Worm (Caenorhabditis elegans) whole organism, L3 larva: ENCODE data around the gene fbxc-52.
A peak's percentile ranks its signal among the peaks of the same experiment; 100 is the strongest.

Source experiments
- ZK546.5 ChIP-seq: sonication (generic microtip); optimal IDR thresholded peaks from 2 replicates; lab custom pipeline; 2017; ENCODE audit warnings: missing biosample characterization, missing genetic modification characterization
- aly-2 ChIP-seq: fragments of 150-350 bp; optimal IDR thresholded peaks from 2 replicates; lab custom pipeline; 2014; ENCODE audit warnings: missing biosample characterization, missing genetic modification characterization
- ceh-28 ChIP-seq: fragments of 150-350 bp; optimal IDR thresholded peaks from 2 replicates; lab custom pipeline; 2014; ENCODE audit warnings: missing biosample characterization, missing genetic modification reagents, missing genetic modification characterization
- ceh-82 ChIP-seq: fragments of 150-350 bp; optimal IDR thresholded peaks from 2 replicates; lab custom pipeline; 2014; ENCODE audit warnings: missing biosample characterization, missing genetic modification characterization
- egl-5 ChIP-seq: fragments of 150-350 bp; optimal IDR thresholded peaks from 2 replicates; lab custom pipeline; 2017; ENCODE audit warnings: missing biosample characterization, missing genetic modification reagents, missing genetic modification characterization, inconsistent platforms
- elt-2 ChIP-seq: sonication (generic microtip); optimal IDR thresholded peaks from 2 replicates; lab custom pipeline; 2016; ENCODE audit warnings: missing genetic modification reagents, mild to moderate bottlenecking, missing genetic modification characterization, missing compliant biosample characterization
- elt-3 ChIP-seq, 3 experiments: fragments of 150-350 bp in 1 of 3; sonication (generic microtip) in 2 of 3; optimal IDR thresholded peaks; 2 replicates in 2 of 3; 4 replicates in 1 of 3; lab custom pipeline; 2014 to 2017; ENCODE audit warnings: missing biosample characterization in 3 of 3, missing genetic modification characterization in 3 of 3
- eor-1 ChIP-seq, 2 experiments: fragments of 150-350 bp; optimal IDR thresholded peaks; 2 replicates each; lab custom pipeline; 2014 to 2018; ENCODE audit warnings: missing biosample characterization in 2 of 2, missing genetic modification characterization in 2 of 2
- fkh-10 ChIP-seq: sonication (generic microtip); optimal IDR thresholded peaks from 2 replicates; lab custom pipeline; 2017; ENCODE audit warnings: missing biosample characterization, missing genetic modification reagents, missing genetic modification characterization
- fkh-2 ChIP-seq: fragments of 150-350 bp; optimal IDR thresholded peaks from 2 replicates; lab custom pipeline; 2014; ENCODE audit warnings: missing biosample characterization, missing genetic modification reagents, missing genetic modification characterization
- fos-1 ChIP-seq: fragments of 150-350 bp; optimal IDR thresholded peaks from 2 replicates; lab custom pipeline; 2014; ENCODE audit warnings: missing biosample characterization, missing genetic modification characterization
- hmg-11 ChIP-seq: sonication (generic microtip); optimal IDR thresholded peaks from 2 replicates; lab custom pipeline; 2016; ENCODE audit warnings: missing genetic modification characterization, missing compliant biosample characterization
- lin-15B ChIP-seq: fragments of 150-350 bp; optimal IDR thresholded peaks from 2 replicates; lab custom pipeline; 2014; ENCODE audit warnings: missing biosample characterization, missing genetic modification characterization
- lsy-12 ChIP-seq: sonication (generic microtip); optimal IDR thresholded peaks from 2 replicates; lab custom pipeline; 2016; ENCODE audit warnings: mild to moderate bottlenecking, missing genetic modification characterization, missing compliant biosample characterization
- mdl-1 ChIP-seq: fragments of 150-350 bp; optimal IDR thresholded peaks from 2 replicates; lab custom pipeline; 2014; ENCODE audit warnings: missing biosample characterization, missing genetic modification characterization
- mml-1 ChIP-seq: fragments of 150-350 bp; sonication (generic microtip); optimal IDR thresholded peaks from 3 replicates; lab custom pipeline; 2014; ENCODE audit warnings: missing biosample characterization, missing genetic modification characterization
- nhr-12 ChIP-seq: fragments of 150-350 bp; optimal IDR thresholded peaks from 2 replicates; lab custom pipeline; 2014; ENCODE audit warnings: missing biosample characterization, missing genetic modification characterization
- nhr-23 ChIP-seq: fragments of 150-350 bp; optimal IDR thresholded peaks from 2 replicates; lab custom pipeline; 2014; ENCODE audit warnings: missing biosample characterization, missing genetic modification reagents, missing genetic modification characterization
- nhr-237 ChIP-seq: fragments of 150-350 bp; optimal IDR thresholded peaks from 2 replicates; lab custom pipeline; 2014; ENCODE audit warnings: missing biosample characterization, missing genetic modification characterization
- nhr-25 ChIP-seq: sonication (generic microtip); optimal IDR thresholded peaks from 2 replicates; lab custom pipeline; 2017; ENCODE audit warnings: missing biosample characterization, missing genetic modification characterization
- nhr-67 ChIP-seq: fragments of 150-350 bp; optimal IDR thresholded peaks from 2 replicates; lab custom pipeline; 2014; ENCODE audit warnings: missing biosample characterization, missing genetic modification characterization
- nhr-76 ChIP-seq: fragments of 150-350 bp; sonication (generic microtip); optimal IDR thresholded peaks from 5 replicates; lab custom pipeline; 2014; ENCODE audit warnings: missing biosample characterization, missing genetic modification characterization
- pha-4 ChIP-seq: fragments of 150-350 bp; optimal IDR thresholded peaks from 2 replicates; lab custom pipeline; 2014; ENCODE audit warnings: missing biosample characterization, missing genetic modification reagents, missing genetic modification characterization
- pqm-1 ChIP-seq: fragments of 150-350 bp; optimal IDR thresholded peaks from 2 replicates; lab custom pipeline; 2017; ENCODE audit warnings: missing biosample characterization, missing genetic modification characterization, inconsistent platforms
- sea-2 ChIP-seq: fragments of 150-350 bp; sonication (generic microtip); optimal IDR thresholded peaks from 4 replicates; lab custom pipeline; 2014; ENCODE audit warnings: missing biosample characterization, missing genetic modification reagents, missing genetic modification characterization
- skn-1 ChIP-seq: fragments of 150-350 bp; optimal IDR thresholded peaks from 2 replicates; lab custom pipeline; 2014; ENCODE audit warnings: missing biosample characterization, missing genetic modification characterization
- snpc-4 ChIP-seq: fragments of 150-350 bp; optimal IDR thresholded peaks from 2 replicates; lab custom pipeline; 2014; ENCODE audit warnings: missing biosample characterization, missing genetic modification characterization
- tbx-2 ChIP-seq: sonication (generic microtip); optimal IDR thresholded peaks from 2 replicates; lab custom pipeline; 2016; ENCODE audit warnings: mild to moderate bottlenecking, missing genetic modification characterization, missing compliant biosample characterization
- unc-62 ChIP-seq: fragments of 150-350 bp; sonication (generic microtip); optimal IDR thresholded peaks from 4 replicates; lab custom pipeline; 2014; ENCODE audit warnings: missing biosample characterization, missing genetic modification reagents, missing genetic modification characterization
- zag-1 ChIP-seq: fragments of 150-350 bp; optimal IDR thresholded peaks from 2 replicates; lab custom pipeline; 2014; ENCODE audit warnings: missing biosample characterization, missing genetic modification characterization
- ztf-11 ChIP-seq: fragments of 150-350 bp; optimal IDR thresholded peaks from 2 replicates; lab custom pipeline; 2014; ENCODE audit warnings: missing biosample characterization, missing genetic modification characterization
- ztf-4 ChIP-seq: fragments of 150-350 bp; optimal IDR thresholded peaks from 2 replicates; lab custom pipeline; 2014; ENCODE audit warnings: missing biosample characterization, missing genetic modification characterization

Gene fbxc-52

DNA sequence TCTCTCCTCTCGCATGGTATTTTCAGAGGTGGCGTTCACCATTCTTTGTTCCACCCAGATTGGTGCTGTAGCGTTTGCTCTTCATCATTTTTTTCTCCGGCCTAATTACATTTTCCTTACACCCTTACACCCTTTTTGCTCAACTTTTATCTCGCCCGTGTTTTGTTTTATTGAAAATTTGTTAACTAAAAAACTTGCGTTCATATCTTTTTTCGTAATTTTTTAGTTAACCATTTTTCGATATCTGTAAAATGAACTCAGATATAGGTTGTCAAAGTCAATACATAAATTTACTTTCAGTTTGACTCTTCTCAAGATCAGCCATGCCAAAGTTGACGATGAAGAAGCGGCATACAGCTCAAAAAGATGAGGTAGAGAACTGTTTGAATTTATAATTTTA is 24.5 kb downstream of the fbxc-52 start, which contains the start of gene F12E12.1:
Gene F12E12.1, plus strand, starts transcription at position 301 of the 400 bp plus-strand sequence.
- TF ChIP-seq pha-4 (tag; lab: Kevin White, UChicago) (no peak), mml-1 (tag; lab: Kevin White, UChicago) (no peak), zag-1 (tag; lab: Kevin White, UChicago) (no peak), ztf-11 (no peak), nhr-76 (tag; lab: Kevin White, UChicago) (no peak), unc-62 (GFP tag; lab: Kevin White, UChicago) (no peak)

DNA sequence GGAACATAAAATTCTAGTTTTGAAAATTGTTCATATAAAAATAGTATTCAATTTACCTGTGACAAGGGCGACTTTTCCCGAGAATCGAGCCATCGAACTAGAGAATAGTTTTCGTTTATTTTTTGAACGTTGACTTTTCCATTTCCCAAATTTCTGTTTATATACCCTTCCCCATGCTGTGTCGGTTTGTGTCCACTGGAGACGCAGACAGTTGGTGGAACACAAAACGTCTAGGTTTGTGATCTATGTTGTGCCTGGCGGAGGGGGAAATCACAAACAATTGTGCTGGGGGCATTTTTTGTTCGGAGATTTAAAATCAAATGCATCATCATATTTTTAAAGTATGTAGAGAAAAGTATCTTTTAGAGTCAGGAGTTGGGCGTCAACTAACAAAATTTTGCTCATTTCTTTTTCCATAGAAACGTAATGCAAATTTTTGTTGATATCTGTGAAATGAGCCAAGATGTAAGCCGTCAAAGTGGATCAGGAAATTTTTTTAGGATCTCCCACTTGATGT is 26.7 kb downstream of the fbxc-52 start, which contains the start of gene nta-1:
Gene nta-1, minus strand, starts transcription at position 131 of the 517 bp plus-strand sequence.
- no peak for TF ChIP-seq zag-1 (tag; lab: Kevin White, UChicago)
- peak; percentile 24 for TF ChIP-seq elt-2 (tag; lab: Kevin White, UChicago)
- TF ChIP-seq pqm-1 (tag; lab: Kevin White, UChicago), result peak; percentile 51
- peak; percentile 76 for TF ChIP-seq pha-4 (tag; lab: Kevin White, UChicago)
- TF ChIP-seq hmg-11 (tag; lab: Kevin White, UChicago), result no peak

DNA sequence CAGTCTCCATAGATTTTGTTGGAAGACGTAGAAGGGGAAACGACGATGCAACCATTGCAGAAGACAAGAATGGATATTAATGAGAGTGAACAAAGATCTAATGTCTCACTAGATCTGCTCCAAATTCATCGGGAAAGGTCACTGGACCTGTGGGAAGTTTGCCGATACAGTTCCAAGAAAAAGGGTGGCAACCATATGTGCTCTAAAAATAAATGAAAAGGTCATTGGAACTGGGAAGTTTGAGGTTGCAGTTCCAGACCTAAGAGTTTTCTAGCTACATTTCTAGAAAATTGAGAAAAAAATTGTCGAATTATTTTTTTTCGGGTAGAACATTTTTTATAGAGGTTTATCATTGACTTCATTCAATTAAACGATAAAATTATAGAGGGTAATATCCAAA is 30.3 kb downstream of the fbxc-52 start, which contains the start of gene fbxb-92:
Gene fbxb-92, minus strand, starts transcription at position 101 of the 400 bp plus-strand sequence.
- TF ChIP-seq nhr-23 (tag; lab: Kevin White, UChicago) (no peak), ceh-82 (tag; lab: Kevin White, UChicago) (no peak), lin-15B (tag; lab: Kevin White, UChicago) (no peak), fkh-2 (tag; lab: Kevin White, UChicago) (no peak), skn-1 (tag; lab: Kevin White, UChicago) (no peak), lsy-12 (tag; lab: Kevin White, UChicago) (no peak), eor-1 (tag; optimal IDR thresholded peaks at IDR 0.05; lab: Kevin White, UChicago) (no peak), egl-5 (tag; lab: Kevin White, UChicago) (no peak), aly-2 (no peak), snpc-4 (tag; lab: Kevin White, UChicago) (no peak), fos-1 (tag; lab: Kevin White, UChicago) (no peak), mml-1 (tag; lab: Kevin White, UChicago) (no peak), hmg-11 (tag; lab: Kevin White, UChicago) (no peak), ZK546.5 (tag; lab: Kevin White, UChicago) (no peak), elt-3 (tag; optimal IDR thresholded peaks at IDR 0.05; lab: Kevin White, UChicago) (no peak), fkh-10 (GFP tag; lab: Kevin White, UChicago) (no peak), nhr-25 (tag; lab: Kevin White, UChicago) (no peak)

DNA sequence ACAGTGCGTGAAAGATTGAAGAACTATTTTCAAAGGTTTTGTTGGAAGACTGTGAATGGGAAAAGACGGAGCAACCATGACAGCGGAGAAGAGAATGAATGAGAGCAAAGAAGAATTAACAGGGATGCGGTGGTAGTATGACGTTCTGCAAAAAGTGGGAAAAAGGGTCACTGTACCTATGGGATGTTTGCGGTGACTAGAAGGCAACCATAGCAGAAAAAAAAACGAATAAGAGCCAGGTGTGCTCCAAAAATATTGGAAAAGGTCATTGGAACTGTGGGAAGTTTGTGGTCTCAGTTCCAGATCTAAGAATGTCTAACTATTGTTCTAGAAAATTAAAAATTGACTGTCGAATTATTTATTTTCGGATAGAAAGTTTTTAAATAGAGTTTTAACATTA is 31.7 kb downstream of the fbxc-52 start, which contains the start of gene fbxb-90:
Gene fbxb-90, minus strand, starts transcription at position 101 of the 400 bp plus-strand sequence.
- TF ChIP-seq eor-1 (tag; optimal IDR thresholded peaks at IDR 0.05; lab: Kevin White, UChicago) (no peak), ZK546.5 (tag; lab: Kevin White, UChicago) (no peak), sea-2 (GFP tag; lab: Kevin White, UChicago) (no peak), ceh-82 (tag; lab: Kevin White, UChicago) (no peak), zag-1 (tag; lab: Kevin White, UChicago) (no peak), ztf-4 (tag; lab: Kevin White, UChicago) (no peak), elt-2 (tag; lab: Kevin White, UChicago) (no peak), ceh-28 (no peak), fkh-2 (tag; lab: Kevin White, UChicago) (no peak), unc-62 (GFP tag; lab: Kevin White, UChicago) (no peak), tbx-2 (tag; lab: Kevin White, UChicago) (no peak), nhr-237 (no peak), nhr-25 (tag; lab: Kevin White, UChicago) (no peak), lin-15B (tag; lab: Kevin White, UChicago) (no peak)

DNA sequence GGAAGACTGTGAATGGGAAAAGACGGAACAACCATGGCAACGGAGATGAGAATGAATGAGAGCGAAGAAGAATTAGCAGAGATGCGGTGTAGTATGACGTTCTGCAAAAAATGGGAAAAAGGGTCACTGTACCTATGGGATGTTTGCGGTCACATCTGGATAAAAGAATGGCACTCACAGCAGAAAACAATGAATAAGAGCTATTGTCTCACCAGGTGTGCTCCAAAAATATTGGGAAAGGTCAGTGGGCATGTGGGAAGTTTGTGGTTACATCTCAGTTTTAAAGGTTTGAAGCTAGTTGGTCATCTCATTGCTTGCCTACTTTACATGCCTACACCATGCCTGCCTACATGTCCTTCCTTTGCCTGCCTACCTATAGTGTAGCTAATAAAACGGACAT is 33.6 kb downstream of the fbxc-52 start, which contains the start of gene fbxb-91:
Gene fbxb-91, minus strand, starts transcription at position 101 of the 400 bp plus-strand sequence.
- no peak for TF ChIP-seq aly-2
- TF ChIP-seq ZK546.5 (tag; lab: Kevin White, UChicago), result no peak
- TF ChIP-seq mdl-1 (tag; lab: Kevin White, UChicago), result no peak
- no peak for TF ChIP-seq nhr-237
- TF ChIP-seq sea-2 (GFP tag; lab: Kevin White, UChicago), result no peak
- no peak for TF ChIP-seq pqm-1 (tag; lab: Kevin White, UChicago)
- TF ChIP-seq nhr-23 (tag; lab: Kevin White, UChicago), result no peak
- TF ChIP-seq nhr-67 (tag; lab: Kevin White, UChicago), result no peak
- no peak for TF ChIP-seq nhr-12 (tag; lab: Kevin White, UChicago)
